Fruit fly (Drosophila melanogaster) whole organism, adult: Measurements from ENCODE around the gene CG14362.

ENCODE experiments used
- CG11617 ChIP-seq: fragments of 200-800 bp; sonication (Bioruptor generic); optimal IDR thresholded peaks from 2 replicates; lab custom pipeline; 2017; ENCODE audit warnings: mild to moderate bottlenecking, missing biosample characterization, missing genetic modification reagents, missing genetic modification characterization
- CG12768 ChIP-seq: fragments of 200-800 bp; sonication (Bioruptor generic); optimal IDR thresholded peaks from 2 replicates; lab custom pipeline; 2017; ENCODE audit warnings: missing biosample characterization, missing genetic modification characterization, mild to moderate bottlenecking, moderate library complexity, missing genetic modification reagents
- CG14711 ChIP-seq: fragments of 200-800 bp; sonication (Bioruptor generic); optimal IDR thresholded peaks from 2 replicates; lab custom pipeline; 2018; ENCODE audit warnings: missing biosample characterization, mild to moderate bottlenecking, missing genetic modification characterization, moderate library complexity
- CG5204 ChIP-seq: fragments of 200-800 bp; sonication (Bioruptor generic); optimal IDR thresholded peaks from 2 replicates; lab custom pipeline; 2016; ENCODE audit warnings: missing biosample characterization, missing genetic modification characterization
- Crg-1 ChIP-seq: fragments of 200-800 bp; sonication (Bioruptor generic); optimal IDR thresholded peaks from 2 replicates; lab custom pipeline; 2016; ENCODE audit warnings: missing biosample characterization, missing genetic modification characterization
- kay ChIP-seq: fragments of 200-800 bp; sonication (Bioruptor generic); peaks from one replicate; lab custom pipeline; 2016; ENCODE audit warnings: missing biosample characterization, missing genetic modification characterization, borderline replicate concordance
- ovo ChIP-seq: fragments of 200-800 bp; sonication (Bioruptor generic); optimal IDR thresholded peaks from 2 replicates; lab custom pipeline; 2016; ENCODE audit warnings: missing biosample characterization, missing genetic modification characterization
- tj ChIP-seq: fragments of 200-800 bp; sonication (Bioruptor generic); optimal IDR thresholded peaks from 3 replicates; lab custom pipeline; 2017; ENCODE audit warnings: missing biosample characterization, mild to moderate bottlenecking, missing genetic modification characterization, moderate library complexity

DNA sequence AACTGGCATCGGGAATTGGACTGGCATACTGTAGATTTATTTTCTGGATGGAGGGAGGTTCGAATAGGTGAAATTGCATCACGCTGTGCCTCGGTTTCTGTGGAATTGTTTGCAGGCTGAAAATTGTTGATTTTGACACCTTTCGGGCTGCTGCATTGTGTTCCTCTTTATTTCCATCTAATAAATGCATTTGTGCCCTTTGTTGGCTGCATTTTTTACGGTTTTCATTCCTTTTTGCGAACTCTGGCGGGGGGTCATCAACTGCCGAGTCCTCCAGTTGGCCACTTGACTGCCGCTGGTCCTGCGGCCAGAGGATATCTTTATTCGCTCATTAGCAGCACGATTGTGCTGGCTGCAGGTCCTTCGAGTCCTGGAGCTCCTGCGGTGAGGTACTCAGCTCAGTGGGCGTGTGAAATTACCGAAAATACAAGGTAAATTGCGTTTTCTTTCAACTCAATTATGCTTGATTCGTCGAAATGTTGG, 44.5 kb upstream of the CG14362 start:
- TF ChIP-seq ovo (GFP tag; lab: Kevin White, UChicago), result no peak
- TF ChIP-seq CG5204 (GFP tag; lab: Kevin White, UChicago), result no peak
- TF ChIP-seq CG11617 (GFP tag; lab: Kevin White, UChicago), result no peak
- TF ChIP-seq tj (GFP tag; lab: Kevin White, UChicago), result no peak
- TF ChIP-seq kay (GFP tag; lab: Kevin White, UChicago), result no peak
- no peak for TF ChIP-seq CG14711 (tag; lab: Kevin White, UChicago)
- no peak for TF ChIP-seq CG12768 (GFP tag; lab: Kevin White, UChicago)
- no peak for TF ChIP-seq Crg-1 (GFP tag; lab: Kevin White, UChicago)
